Fruit fly (Drosophila melanogaster): Measurements from ENCODE around the gene CG32277.

DNA sequence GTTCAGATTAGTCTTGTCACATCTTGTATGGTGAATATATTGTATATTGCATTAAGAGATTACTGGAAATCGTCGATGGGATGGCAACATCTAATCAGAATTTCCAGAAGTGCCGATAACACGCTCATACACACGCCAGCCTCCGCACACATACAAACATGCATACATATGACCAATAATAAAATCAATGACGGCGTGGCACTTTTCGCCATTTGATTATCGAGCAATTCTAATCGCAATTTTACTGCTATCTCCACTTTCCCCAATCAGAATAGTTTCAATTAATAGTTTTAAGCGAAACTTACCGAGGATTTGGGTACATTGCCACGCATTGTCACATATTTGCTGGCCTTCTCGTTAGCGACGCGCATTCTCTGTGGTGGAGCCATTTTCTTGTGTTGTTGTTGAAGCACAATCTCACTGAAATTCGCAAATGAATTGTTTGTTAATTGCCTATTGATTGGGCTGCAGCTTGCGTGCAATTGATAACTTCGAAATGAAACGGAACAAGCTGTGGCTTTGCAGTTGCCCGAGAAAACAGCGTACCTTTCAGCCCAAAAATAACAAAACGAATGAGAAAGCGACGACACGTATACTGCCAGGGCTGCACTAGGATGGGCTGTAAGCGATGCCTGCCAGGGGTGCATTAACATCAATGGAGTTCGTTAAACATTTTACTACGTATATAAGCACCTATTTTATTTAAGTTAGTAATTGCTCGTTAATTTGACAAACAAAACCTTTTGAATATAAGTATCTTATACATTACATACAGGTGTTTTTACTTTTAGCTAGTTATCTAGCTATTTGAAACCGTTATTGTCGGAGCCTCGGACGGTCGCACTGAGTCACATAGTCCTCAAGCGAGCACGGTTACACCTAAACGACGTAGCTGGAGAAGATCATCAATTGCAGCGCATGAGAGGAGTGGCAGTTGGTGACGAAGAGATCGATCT lies 6.5 kb downstream of the CG32277 start, which contains the start of the genes CG32276 and gry:
- peak; percentile 71 for TF ChIP-seq her (GFP tag; optimal IDR thresholded peaks at IDR 0.05)
- TF ChIP-seq Gug (GFP tag; IDR thresholded peaks at IDR 0.05): peak; percentile 68; the same call in 2 of the 4 replicates
- TF ChIP-seq Hr51 (GFP tag; optimal IDR thresholded peaks at IDR 0.05): peak in 1 of 2 experiments; percentile 78
- TF ChIP-seq CG33557 (GFP tag; optimal IDR thresholded peaks at IDR 0.05): peak; percentile 54
- peak; percentile 33 for TF ChIP-seq NK7.1 (GFP tag; optimal IDR thresholded peaks at IDR 0.05)
- TF ChIP-seq CG13287 (GFP tag; IDR thresholded peaks at IDR 0.05; ENCODE audit: partially characterized antibody): peak; percentile 63; the same call in 1 of the 2 replicates
- peak; percentile 30 for TF ChIP-seq onecut (GFP tag; IDR thresholded peaks at IDR 0.05)
- no peak for TF ChIP-seq Asciz (GFP tag; optimal IDR thresholded peaks at IDR 0.05)
- TF ChIP-seq Max (GFP tag; optimal IDR thresholded peaks at IDR 0.05): peak; percentile 88
- TF ChIP-seq Mrtf (GFP tag; IDR thresholded peaks at IDR 0.05): no peak
- no peak for TF ChIP-seq Kr (GFP tag; optimal IDR thresholded peaks at IDR 0.05)

Data from whole organism, embryonic.